Worm (Caenorhabditis elegans) whole organism, L4 larva: ENCODE data around the gene T25D1.1.

Source experiments
- D1046.2 ChIP-seq: fragments of 200-800 bp; sonication (Bioruptor generic); IDR thresholded peaks from 2 replicates; pipeline ENCODE4 v1.3.6; 2022; ENCODE audit warnings: missing genetic modification characterization, missing compliant biosample characterization
- F10B5.3 ChIP-seq: sonication (generic microtip); optimal IDR thresholded peaks from 2 replicates; lab custom pipeline; 2016; ENCODE audit warnings: mild to moderate bottlenecking, missing genetic modification characterization, missing compliant biosample characterization
- F37D6.2 ChIP-seq: sonication (generic microtip); optimal IDR thresholded peaks from 2 replicates; lab custom pipeline; 2016; ENCODE audit warnings: mild to moderate bottlenecking, missing genetic modification characterization, missing compliant biosample characterization
- Y5F2A.4 ChIP-seq: fragments of 200-800 bp; sonication (Bioruptor generic); optimal IDR thresholded peaks from 2 replicates; lab custom pipeline; 2018; ENCODE audit warnings: mild to moderate bottlenecking, missing genetic modification characterization, missing compliant biosample characterization
- ZK337.2 ChIP-seq: fragments of 200-800 bp; sonication (Bioruptor generic); IDR thresholded peaks from 2 replicates; pipeline ENCODE4 v1.3.6; 2022; ENCODE audit warnings: missing genetic modification reagents, missing genetic modification characterization, missing compliant biosample characterization
- ZK546.5 ChIP-seq, 2 experiments: sonication (generic microtip); optimal IDR thresholded peaks; 2 replicates each; lab custom pipeline; 2017; ENCODE audit warnings: missing biosample characterization in 2 of 2, missing genetic modification characterization in 2 of 2
- aha-1 ChIP-seq: fragments of 150-350 bp; peaks from one replicate; lab custom pipeline; 2014; ENCODE audit warnings: missing biosample characterization, missing genetic modification characterization
- aly-2 ChIP-seq: sonication (generic microtip); optimal IDR thresholded peaks from 2 replicates; lab custom pipeline; 2018; ENCODE audit warnings: missing biosample characterization, missing genetic modification characterization
- ama-1 ChIP-seq: fragments of 150-350 bp; optimal IDR thresholded peaks from 2 replicates; lab custom pipeline; 2014; ENCODE audit warnings: inconsistent platforms, mixed read lengths
- attf-4 ChIP-seq: sonication (generic microtip); optimal IDR thresholded peaks from 3 replicates; lab custom pipeline; 2017; ENCODE audit warnings: missing biosample characterization, missing genetic modification characterization
- ceh-62 ChIP-seq: sonication (generic microtip); optimal IDR thresholded peaks from 2 replicates; lab custom pipeline; 2017; ENCODE audit warnings: missing biosample characterization, missing genetic modification characterization
- ces-1 ChIP-seq: fragments of 150-350 bp; sonication (generic microtip); optimal IDR thresholded peaks from 4 replicates; lab custom pipeline; 2014; ENCODE audit warnings: missing biosample characterization, missing genetic modification reagents, missing genetic modification characterization
- daf-8 ChIP-seq: fragments of 200-800 bp; sonication (Bioruptor generic); IDR thresholded peaks from 2 replicates; pipeline ENCODE4 v1.3.6; 2022; ENCODE audit warnings: missing genetic modification characterization, missing compliant biosample characterization
- dmd-9 ChIP-seq: fragments of 200-800 bp; sonication (Bioruptor generic); IDR thresholded peaks from 2 replicates; pipeline ENCODE4 v1.3.6; 2022; ENCODE audit warnings: missing genetic modification reagents, missing genetic modification characterization, missing compliant biosample characterization
- dve-1 ChIP-seq: sonication (generic microtip); optimal IDR thresholded peaks from 2 replicates; lab custom pipeline; 2017; ENCODE audit warnings: antibody characterized with exemption, mild to moderate bottlenecking, missing genetic modification characterization, missing compliant biosample characterization; ENCODE audit not compliant: insufficient read depth
- egl-27 ChIP-seq: sonication (generic microtip); optimal IDR thresholded peaks from 3 replicates; lab custom pipeline; 2017; ENCODE audit warnings: missing biosample characterization, missing genetic modification reagents, missing genetic modification characterization
- egl-43 ChIP-seq: fragments of 200-800 bp; sonication (Bioruptor generic); IDR thresholded peaks from 2 replicates; pipeline ENCODE4 v1.3.6; 2022; ENCODE audit warnings: missing genetic modification reagents, missing genetic modification characterization, missing compliant biosample characterization
- hif-1 ChIP-seq, 2 experiments: sonication (generic microtip); optimal IDR thresholded peaks; 2 replicates each; lab custom pipeline; 2016 to 2017; ENCODE audit warnings: missing compliant biosample characterization in 2 of 2, missing genetic modification characterization in 2 of 2, missing genetic modification reagents in 2 of 2, missing genotype in 2 of 2, mild to moderate bottlenecking in 1 of 2
- hlh-11 ChIP-seq: fragments of 200-800 bp; sonication (Bioruptor generic); optimal IDR thresholded peaks from 2 replicates; lab custom pipeline; 2018; ENCODE audit warnings: mild to moderate bottlenecking, missing genetic modification characterization, missing compliant biosample characterization
- hlh-30 ChIP-seq: sonication (generic microtip); optimal IDR thresholded peaks from 2 replicates; lab custom pipeline; 2017; ENCODE audit warnings: antibody characterized with exemption, mild to moderate bottlenecking, missing genetic modification characterization, missing compliant biosample characterization; ENCODE audit not compliant: insufficient read depth
- hmg-1.1 ChIP-seq: fragments of 200-800 bp; sonication (Bioruptor generic); IDR thresholded peaks from 2 replicates; pipeline ENCODE4 v1.3.6; 2022; ENCODE audit warnings: missing genetic modification reagents, missing genetic modification characterization, missing compliant biosample characterization
- lin-38 ChIP-seq: fragments of 200-800 bp; sonication (Bioruptor generic); IDR thresholded peaks from 2 replicates; pipeline ENCODE4 v1.3.6; 2022; ENCODE audit warnings: missing genetic modification reagents, missing genetic modification characterization, missing compliant biosample characterization
- lir-3 ChIP-seq: sonication (generic microtip); optimal IDR thresholded peaks from 2 replicates; lab custom pipeline; 2016; ENCODE audit warnings: mild to moderate bottlenecking, missing genetic modification characterization, missing compliant biosample characterization
- mdl-1 ChIP-seq, 2 experiments: fragments of 150-350 bp in 1 of 2; sonication (generic microtip) in 1 of 2; optimal IDR thresholded peaks; 2 replicates each; lab custom pipeline; 2014 to 2017; ENCODE audit warnings: missing biosample characterization in 2 of 2, missing genetic modification characterization in 2 of 2
- mdt-29 ChIP-seq: fragments of 200-800 bp; sonication (Bioruptor generic); IDR thresholded peaks from 2 replicates; pipeline ENCODE4 v1.3.6; 2022; ENCODE audit warnings: missing genetic modification reagents, missing genetic modification characterization, missing compliant biosample characterization
- mes-2 ChIP-seq: sonication (generic microtip); optimal IDR thresholded peaks from 2 replicates; lab custom pipeline; 2016; ENCODE audit warnings: missing genotype, mild to moderate bottlenecking, missing genetic modification characterization, missing compliant biosample characterization; ENCODE audit not compliant: poor library complexity, severe bottlenecking
- mxl-3 ChIP-seq: fragments of 200-800 bp; sonication (Bioruptor generic); optimal IDR thresholded peaks from 2 replicates; lab custom pipeline; 2018; ENCODE audit warnings: mild to moderate bottlenecking, missing genetic modification characterization, missing compliant biosample characterization
- nhr-111 ChIP-seq: fragments of 200-800 bp; sonication (Bioruptor generic); optimal IDR thresholded peaks from 2 replicates; lab custom pipeline; 2018; ENCODE audit warnings: mild to moderate bottlenecking, missing genetic modification characterization, missing compliant biosample characterization
- nhr-237 ChIP-seq: sonication (generic microtip); optimal IDR thresholded peaks from 2 replicates; lab custom pipeline; 2017; ENCODE audit warnings: missing biosample characterization, missing genetic modification characterization
- nhr-42 ChIP-seq: fragments of 200-800 bp; sonication (Bioruptor generic); IDR thresholded peaks from 2 replicates; pipeline ENCODE4 v1.3.6; 2022; ENCODE audit warnings: missing genetic modification characterization, missing compliant biosample characterization
- nhr-48 ChIP-seq: sonication (generic microtip); optimal IDR thresholded peaks from 2 replicates; lab custom pipeline; 2016; ENCODE audit warnings: mild to moderate bottlenecking, missing genetic modification characterization, missing compliant biosample characterization
- pqm-1 ChIP-seq: sonication (generic microtip); optimal IDR thresholded peaks from 2 replicates; lab custom pipeline; 2017; ENCODE audit warnings: missing biosample characterization, missing genetic modification characterization
- rbr-2 ChIP-seq: sonication (generic microtip); optimal IDR thresholded peaks from 2 replicates; lab custom pipeline; 2016; ENCODE audit warnings: missing genotype, missing genetic modification characterization, missing compliant biosample characterization
- saeg-2 ChIP-seq: fragments of 200-800 bp; sonication (Bioruptor generic); IDR thresholded peaks from 2 replicates; pipeline ENCODE4 v1.3.6; 2022; ENCODE audit warnings: missing genetic modification reagents, missing genetic modification characterization, missing compliant biosample characterization
- set-16 ChIP-seq: fragments of 200-800 bp; sonication (Bioruptor generic); IDR thresholded peaks from 2 replicates; pipeline ENCODE4 v1.3.6; 2022; ENCODE audit warnings: missing genetic modification reagents, missing genetic modification characterization, missing compliant biosample characterization
- snpc-1.2 ChIP-seq: fragments of 200-800 bp; sonication (Bioruptor generic); IDR thresholded peaks from 2 replicates; pipeline ENCODE4 v1.3.6; 2022; ENCODE audit warnings: missing genetic modification reagents, missing genetic modification characterization, missing compliant biosample characterization
- spr-3 ChIP-seq: fragments of 200-800 bp; sonication (Bioruptor generic); optimal IDR thresholded peaks from 2 replicates; lab custom pipeline; 2018; ENCODE audit warnings: mild to moderate bottlenecking, missing genetic modification characterization, missing compliant biosample characterization
- unc-39 ChIP-seq: sonication (generic microtip); optimal IDR thresholded peaks from 2 replicates; lab custom pipeline; 2017; ENCODE audit warnings: missing biosample characterization, missing genetic modification characterization
- ztf-11 ChIP-seq: fragments of 150-350 bp; optimal IDR thresholded peaks from 2 replicates; lab custom pipeline; 2014; ENCODE audit warnings: missing biosample characterization, missing genetic modification characterization

T25D1.1 gene

ce11 chrX:16527815-16528214 lies 8.2 kb downstream of the T25D1.1 start:
- no peak for TF ChIP-seq F10B5.3
- no peak for TF ChIP-seq snpc-1.2
- peak; percentile 72 for TF ChIP-seq set-16 (GFP tag; lab: Robert Waterston, UW)
- TF ChIP-seq attf-4 (tag; lab: Kevin White, UChicago), result no peak
- no peak for TF ChIP-seq hif-1 (tag; optimal IDR thresholded peaks at IDR 0.05; lab: Kevin White, UChicago)

DNA sequence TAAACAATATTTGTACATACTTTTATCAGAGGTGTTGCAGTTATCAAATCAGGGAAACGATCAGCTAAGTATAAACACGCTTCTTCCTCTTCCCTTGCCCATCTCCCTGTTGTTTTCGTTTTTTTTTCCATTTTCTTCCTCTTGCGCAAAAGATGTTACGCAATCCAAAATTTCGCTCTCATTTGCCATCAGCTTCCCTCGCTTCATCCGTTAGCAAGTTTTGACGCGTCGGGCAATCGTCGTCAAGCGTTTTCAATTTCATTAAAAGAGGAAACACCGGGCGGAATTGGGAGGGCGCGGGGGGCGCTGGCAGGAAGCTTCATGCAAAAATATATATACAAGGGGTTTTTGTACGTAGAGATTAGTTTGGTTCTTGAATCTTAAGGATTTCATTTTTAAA lies 10.3 kb downstream of the T25D1.1 start:
- TF ChIP-seq daf-8 (GFP tag; lab: Robert Waterston, UW) (no peak), D1046.2 (no peak), pqm-1 (tag; lab: Kevin White, UChicago) (no peak), egl-43 (GFP tag; lab: Robert Waterston, UW) (0 out of 2 replicates have a peak, but pooled peaks have one; percentile 15), hif-1 (tag; optimal IDR thresholded peaks at IDR 0.05; lab: Kevin White, UChicago) (no peak), egl-27 (tag; lab: Kevin White, UChicago) (no peak), rbr-2 (tag; lab: Kevin White, UChicago) (no peak), aha-1 (tag; lab: Kevin White, UChicago) (no peak), Y5F2A.4 (GFP tag; lab: Kevin White, UChicago) (no peak), nhr-111 (GFP tag; lab: Kevin White, UChicago) (no peak), lin-38 (GFP tag; lab: Robert Waterston, UW) (no peak), hlh-11 (tag; lab: Kevin White, UChicago) (peak; percentile 40), nhr-237 (tag; lab: Kevin White, UChicago) (no peak), unc-39 (tag; lab: Kevin White, UChicago) (no peak), ZK337.2 (no peak), hlh-30 (tag; lab: Kevin White, UChicago) (no peak), nhr-48 (tag; lab: Kevin White, UChicago) (peak; percentile 29), dve-1 (tag; lab: Kevin White, UChicago) (no peak), nhr-42 (GFP tag; lab: Robert Waterston, UW) (no peak), mes-2 (tag; lab: Kevin White, UChicago) (no peak), mxl-3 (peak; percentile 55)

DNA sequence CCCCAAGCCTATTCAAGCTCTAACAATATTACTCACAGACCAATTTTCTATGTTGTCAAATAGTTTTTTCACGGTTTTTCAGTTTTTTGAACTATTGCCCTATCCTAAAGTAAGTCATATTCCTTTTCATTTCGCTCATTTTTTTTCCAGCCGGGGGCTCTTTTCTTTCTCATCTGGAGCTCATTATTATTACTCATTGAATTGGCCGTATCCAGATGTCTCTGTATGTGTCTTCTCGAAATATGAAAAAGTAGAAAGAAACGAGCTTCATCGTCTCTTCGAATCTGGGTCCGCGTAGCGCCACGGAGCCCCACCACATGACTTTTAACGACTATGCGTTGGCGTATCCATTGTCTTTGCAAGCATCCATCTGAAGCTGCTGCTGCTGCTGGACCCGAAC lies 10.8 kb downstream of the T25D1.1 start:
- TF ChIP-seq mdt-29 (no peak), ztf-11 (tag; lab: Kevin White, UChicago) (no peak), aly-2 (tag; lab: Kevin White, UChicago) (no peak), ZK546.5 (tag; optimal IDR thresholded peaks at IDR 0.05; lab: Kevin White, UChicago) (no peak), nhr-48 (tag; lab: Kevin White, UChicago) (no peak), ama-1 (lab: Kevin White, UChicago) (no peak), Y5F2A.4 (GFP tag; lab: Kevin White, UChicago) (no peak), ces-1 (no peak), hmg-1.1 (no peak), daf-8 (GFP tag; lab: Robert Waterston, UW) (no peak), lir-3 (tag; lab: Kevin White, UChicago) (no peak), mdl-1 (tag; optimal IDR thresholded peaks at IDR 0.05; lab: Kevin White, UChicago) (no peak), ZK337.2 (no peak), saeg-2 (no peak), F37D6.2 (tag; lab: Kevin White, UChicago) (no peak), dmd-9 (GFP tag; lab: Robert Waterston, UW) (no peak), spr-3 (GFP tag; lab: Kevin White, UChicago) (no peak), ceh-62 (no peak)
